Worm (Caenorhabditis elegans): ENCODE results near the gene C24H12.6.

The C24H12.6 gene

DNA sequence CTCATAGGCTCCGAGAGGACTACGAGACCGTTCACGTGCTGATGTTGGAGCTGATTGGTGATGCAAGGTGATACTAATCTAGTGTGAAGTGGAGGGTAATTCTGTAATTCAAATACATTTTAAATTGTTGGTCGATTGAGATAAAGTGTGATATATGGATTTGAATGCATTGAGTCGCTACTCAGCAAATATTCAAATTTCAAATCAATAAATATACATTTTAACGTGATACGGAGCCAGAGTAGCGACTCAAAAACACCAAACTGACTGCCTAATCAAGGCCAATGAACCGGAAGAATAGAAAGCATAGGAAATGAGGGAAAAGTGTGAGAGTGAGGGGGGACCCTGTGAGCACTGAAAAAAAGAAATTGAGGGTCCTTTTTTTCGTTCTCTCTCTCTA is 19.4 kb downstream of the C24H12.6 start, which contains the start of gene C03H5.6:
Gene C03H5.6 (minus strand): TSS at position 101 of the 400 bp plus-strand sequence.
- TF ChIP-seq aly-2 (tag; optimal IDR thresholded peaks at IDR 0.05) (no peak), unc-55 (GFP tag; optimal IDR thresholded peaks at IDR 0.05) (no peak)

DNA sequence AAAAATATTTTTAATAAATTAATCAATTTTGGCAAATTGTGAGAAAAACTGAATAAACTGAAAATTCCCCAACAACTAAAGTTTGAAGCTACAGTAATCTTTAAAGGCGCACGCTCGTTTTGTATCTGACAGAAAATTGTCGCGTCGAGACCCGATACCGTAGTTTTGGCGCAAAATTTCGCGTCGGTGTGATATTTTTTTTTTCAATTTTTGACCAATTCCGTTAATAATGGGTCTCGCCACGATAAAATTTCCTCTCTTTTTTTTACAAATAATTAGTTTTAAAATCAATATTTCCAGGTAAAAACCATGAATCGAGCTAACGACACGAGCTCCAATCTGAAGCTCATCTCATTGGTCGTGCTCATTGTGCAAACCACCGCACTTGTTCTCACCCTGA is 30.1 kb downstream of the C24H12.6 start, which contains the start of gene nstp-4:
Gene nstp-4 (plus strand): TSS at position 301 of the 400 bp plus-strand sequence.
- TF ChIP-seq nhr-237 (tag; optimal IDR thresholded peaks at IDR 0.05) (no peak), nhr-21 (tag; optimal IDR thresholded peaks at IDR 0.05) (no peak), nhr-77 (tag; optimal IDR thresholded peaks at IDR 0.05) (no peak), snpc-4 (tag; optimal IDR thresholded peaks at IDR 0.05) (no peak), elt-1 (tag; optimal IDR thresholded peaks at IDR 0.05) (no peak), alr-1 (tag; optimal IDR thresholded peaks at IDR 0.05) (no peak), mab-5 (tag; optimal IDR thresholded peaks at IDR 0.05) (no peak), R02D3.7 (tag; optimal IDR thresholded peaks at IDR 0.05) (no peak), nhr-6 (tag; optimal IDR thresholded peaks at IDR 0.05) (no peak), ceh-16 (tag; optimal IDR thresholded peaks at IDR 0.05) (no peak), sma-9 (GFP tag; optimal IDR thresholded peaks at IDR 0.05) (no peak), sma-9 (tag; optimal IDR thresholded peaks at IDR 0.05) (no peak), ama-1 (optimal IDR thresholded peaks at IDR 0.05) (no peak), C34F6.9 (tag; optimal IDR thresholded peaks at IDR 0.05) (no peak), zag-1 (tag; optimal IDR thresholded peaks at IDR 0.05) (no peak), mdl-1 (tag; optimal IDR thresholded peaks at IDR 0.05) (no peak), gmeb-1 (tag; optimal IDR thresholded peaks at IDR 0.05) (no peak)

DNA sequence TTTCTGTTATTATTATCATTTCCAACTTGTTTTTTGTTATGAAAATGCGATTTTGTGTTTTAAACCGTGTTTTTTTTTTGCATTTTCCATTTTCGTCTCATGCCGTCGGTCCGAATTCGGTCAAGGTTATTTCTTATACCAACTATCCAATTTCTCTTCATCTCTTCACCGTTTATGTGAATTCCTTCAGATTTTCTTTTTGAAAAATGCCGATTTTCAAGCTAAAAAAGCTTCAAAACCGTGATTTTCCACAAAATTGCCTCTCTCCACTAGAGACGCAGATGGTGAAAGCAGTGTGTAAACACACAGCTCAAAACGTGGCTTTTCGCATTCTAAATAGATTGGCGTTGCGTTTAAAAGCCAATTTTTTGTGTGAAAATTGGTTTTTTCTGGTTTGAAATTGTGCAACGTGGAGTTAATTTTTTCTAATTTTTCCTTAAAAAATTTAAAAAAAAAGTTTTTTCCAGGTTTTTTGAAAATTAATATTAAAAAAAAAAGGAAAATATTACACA is 30.8 kb downstream of the C24H12.6 start:
- no peak for TF ChIP-seq blmp-1 (tag; optimal IDR thresholded peaks at IDR 0.05; ENCODE audit: insufficient read depth)
- peak; percentile 55 for TF ChIP-seq crh-2 (tag; optimal IDR thresholded peaks at IDR 0.05)

DNA sequence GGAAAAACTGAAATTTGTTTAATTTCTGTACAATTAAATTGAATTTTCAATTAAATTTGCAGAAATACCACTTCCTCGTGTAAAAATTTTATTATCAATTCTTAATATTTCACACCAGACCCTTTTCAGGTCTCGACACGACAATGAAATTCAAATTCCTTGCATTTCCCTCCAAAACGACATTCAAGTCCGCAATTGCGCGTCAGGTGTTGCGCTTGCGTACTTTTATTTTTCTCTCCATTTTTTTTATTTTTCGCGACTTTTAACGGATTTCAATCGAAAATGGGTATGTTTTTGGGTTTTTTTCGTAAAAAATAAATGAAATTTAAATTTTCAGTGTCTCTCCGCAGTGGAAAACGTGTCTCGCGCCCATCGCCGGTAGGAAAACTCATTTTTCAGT is 32.7 kb downstream of the C24H12.6 start, which contains the start of gene C03H5.3:
Gene C03H5.3 (plus strand): TSS at position 132 of the 400 bp plus-strand sequence.
- peak; percentile 15 for TF ChIP-seq nhr-129 (tag; optimal IDR thresholded peaks at IDR 0.05)
- TF ChIP-seq dmd-4 (tag; optimal IDR thresholded peaks at IDR 0.05): no peak
- TF ChIP-seq gmeb-1 (tag; optimal IDR thresholded peaks at IDR 0.05): peak; percentile 93
- TF ChIP-seq lin-11 (tag; optimal IDR thresholded peaks at IDR 0.05): no peak
- no peak for TF ChIP-seq sem-4 (tag; optimal IDR thresholded peaks at IDR 0.05)
- peak; percentile 68 for TF ChIP-seq C34F6.9 (tag; optimal IDR thresholded peaks at IDR 0.05)
- TF ChIP-seq unc-55 (GFP tag; optimal IDR thresholded peaks at IDR 0.05): peak; percentile 75
- TF ChIP-seq ceh-16 (tag; optimal IDR thresholded peaks at IDR 0.05): no peak
- TF ChIP-seq F13H6.1 (tag; optimal IDR thresholded peaks at IDR 0.05): peak; percentile 39
- no peak for TF ChIP-seq aly-2 (tag; optimal IDR thresholded peaks at IDR 0.05)
- TF ChIP-seq ztf-11 (tag; optimal IDR thresholded peaks at IDR 0.05): no peak
- peak; percentile 26 for TF ChIP-seq sma-3 (GFP tag; optimal IDR thresholded peaks at IDR 0.05)
- TF ChIP-seq nhr-21 (tag; optimal IDR thresholded peaks at IDR 0.05): no peak
- TF ChIP-seq lsy-2 (tag; optimal IDR thresholded peaks at IDR 0.05): peak; percentile 62 to 70

DNA sequence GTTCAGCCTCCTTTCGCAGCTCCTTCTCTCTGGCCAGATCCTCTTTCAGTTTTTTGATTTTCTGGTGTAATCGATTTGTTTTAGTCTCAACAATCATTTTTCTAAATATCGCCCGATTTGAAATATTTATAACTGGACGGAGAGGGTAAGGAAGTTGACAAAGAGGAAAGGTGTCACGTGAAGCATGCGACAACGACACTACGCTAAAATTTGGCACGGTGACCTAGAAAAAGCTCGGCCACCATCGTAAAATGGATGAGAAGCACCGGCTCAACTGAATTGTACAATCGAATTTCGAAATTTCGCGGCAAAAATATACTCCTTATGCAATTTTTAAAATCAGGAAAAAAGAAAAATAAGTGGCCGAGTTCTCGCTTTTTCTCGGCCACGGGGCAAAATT is 33.4 kb downstream of the C24H12.6 start, which contains the start of gene C03H5.5:
Gene C03H5.5 (minus strand): TSS at position 101 of the 400 bp plus-strand sequence.
- TF ChIP-seq ZK546.5 (tag; optimal IDR thresholded peaks at IDR 0.05) (no peak), dmd-4 (tag; optimal IDR thresholded peaks at IDR 0.05) (no peak), nhr-129 (tag; optimal IDR thresholded peaks at IDR 0.05) (no peak), fos-1 (tag; optimal IDR thresholded peaks at IDR 0.05) (no peak), ztf-1 (GFP tag; conservative IDR thresholded peaks at IDR 0.05) (no peak)

DNA sequence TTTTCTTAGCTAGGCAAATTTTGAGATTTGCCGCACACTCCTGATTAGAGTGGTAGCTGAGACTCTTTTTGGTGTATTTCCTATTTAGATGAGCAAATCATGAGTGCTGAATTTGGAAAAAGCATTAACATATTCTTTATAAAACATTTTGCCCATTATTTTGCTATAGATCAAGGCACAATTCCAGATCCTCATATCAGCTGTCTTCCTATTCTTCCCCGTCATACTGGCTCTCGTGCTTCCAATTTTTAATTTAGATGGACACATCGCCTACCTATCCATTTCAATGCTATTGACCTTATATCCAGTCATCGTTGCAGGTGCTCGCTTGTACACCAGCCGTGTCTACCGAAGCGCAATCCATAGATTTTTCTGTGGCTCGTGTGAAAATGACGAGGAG is 38.7 kb downstream of the C24H12.6 start, which contains the start of gene C03H5.7:
Gene C03H5.7 (plus strand): TSS at position 301 of the 400 bp plus-strand sequence.
- TF ChIP-seq nhr-12 (tag; optimal IDR thresholded peaks at IDR 0.05): no peak
- TF ChIP-seq mbf-1 (tag; optimal IDR thresholded peaks at IDR 0.05): no peak
- TF ChIP-seq zag-1 (tag; optimal IDR thresholded peaks at IDR 0.05): no peak
- TF ChIP-seq Y55F3AM.14 (GFP tag; optimal IDR thresholded peaks at IDR 0.05): no peak
- no peak for TF ChIP-seq nhr-237 (tag; optimal IDR thresholded peaks at IDR 0.05)
- TF ChIP-seq sma-9 (GFP tag; optimal IDR thresholded peaks at IDR 0.05): no peak
- TF ChIP-seq sma-9 (tag; optimal IDR thresholded peaks at IDR 0.05): no peak

Data from whole organism, L2 larva.